Worm (Caenorhabditis elegans) whole organism, mixed stage, embryonic: ENCODE results near the gene R07B7.12.

Experiments
- bed-3 ChIP-seq: fragments of 200-800 bp; sonication (Bioruptor generic); optimal IDR thresholded peaks from 3 replicates; lab custom pipeline; 2018; ENCODE audit warnings: mild to moderate bottlenecking, missing genetic modification characterization, moderate library complexity, missing compliant biosample characterization
- blmp-1 ChIP-seq: fragments of 150-350 bp; optimal IDR thresholded peaks from 2 replicates; lab custom pipeline; 2014; ENCODE audit warnings: missing biosample characterization, missing genetic modification characterization
- ceh-39 ChIP-seq: fragments of 150-350 bp; optimal IDR thresholded peaks from 2 replicates; lab custom pipeline; 2014; ENCODE audit warnings: missing biosample characterization, missing genetic modification characterization
- ceh-43 ChIP-seq: fragments of 200-800 bp; sonication (Bioruptor generic); optimal IDR thresholded peaks from 2 replicates; lab custom pipeline; 2018; ENCODE audit warnings: mild to moderate bottlenecking, missing genetic modification characterization, moderate library complexity, missing compliant biosample characterization
- ceh-83 ChIP-seq: fragments of 200-800 bp; sonication (Bioruptor generic); optimal IDR thresholded peaks from 2 replicates; lab custom pipeline; 2018; ENCODE audit warnings: mild to moderate bottlenecking, missing genetic modification characterization, missing compliant biosample characterization
- ces-1 ChIP-seq: fragments of 150-350 bp; optimal IDR thresholded peaks from 2 replicates; lab custom pipeline; 2014; ENCODE audit warnings: missing biosample characterization, missing genetic modification reagents, missing genetic modification characterization
- cnd-1 ChIP-seq: fragments of 200-800 bp; sonication (Bioruptor generic); optimal IDR thresholded peaks from 2 replicates; lab custom pipeline; 2018; ENCODE audit warnings: mild to moderate bottlenecking, missing genetic modification characterization, missing compliant biosample characterization
- drap-1 ChIP-seq: fragments of 200-800 bp; sonication (Bioruptor generic); optimal IDR thresholded peaks from 3 replicates; lab custom pipeline; 2018; ENCODE audit warnings: mild to moderate bottlenecking, missing genetic modification characterization, missing compliant biosample characterization
- elt-1 ChIP-seq: sonication (generic microtip); optimal IDR thresholded peaks from 2 replicates; lab custom pipeline; 2017; ENCODE audit warnings: missing genetic modification characterization, mild to moderate bottlenecking, missing compliant biosample characterization, antibody characterized with exemption, moderate library complexity, borderline replicate concordance; ENCODE audit not compliant: insufficient read depth
- elt-3 ChIP-seq: fragments of 150-350 bp; optimal IDR thresholded peaks from 2 replicates; lab custom pipeline; 2014; ENCODE audit warnings: missing biosample characterization, missing genetic modification characterization
- flh-1 ChIP-seq: fragments of 200-800 bp; sonication (Bioruptor generic); optimal IDR thresholded peaks from 2 replicates; lab custom pipeline; 2018; ENCODE audit warnings: mild to moderate bottlenecking, missing genetic modification characterization, moderate library complexity, missing compliant biosample characterization
- ham-2 ChIP-seq: fragments of 200-800 bp; sonication (Bioruptor generic); optimal IDR thresholded peaks from 2 replicates; lab custom pipeline; 2018; ENCODE audit warnings: mild to moderate bottlenecking, missing genetic modification characterization, missing compliant biosample characterization
- hlh-1 ChIP-seq: fragments of 150-350 bp; optimal IDR thresholded peaks from 2 replicates; lab custom pipeline; 2014; ENCODE audit warnings: missing biosample characterization, missing genetic modification reagents, missing genetic modification characterization
- lin-13 ChIP-seq: fragments of 150-350 bp; optimal IDR thresholded peaks from 2 replicates; lab custom pipeline; 2014; ENCODE audit warnings: missing biosample characterization, missing genetic modification characterization
- lin-32 ChIP-seq: fragments of 200-800 bp; sonication (Bioruptor generic); optimal IDR thresholded peaks from 2 replicates; lab custom pipeline; 2018; ENCODE audit warnings: mild to moderate bottlenecking, missing genetic modification characterization, missing compliant biosample characterization
- lsy-2 ChIP-seq: fragments of 150-350 bp; optimal IDR thresholded peaks from 2 replicates; lab custom pipeline; 2014; ENCODE audit warnings: missing biosample characterization, missing genetic modification characterization
- mab-5 ChIP-seq: fragments of 150-350 bp; optimal IDR thresholded peaks from 2 replicates; lab custom pipeline; 2014; ENCODE audit warnings: missing biosample characterization, missing genetic modification characterization
- mls-2 ChIP-seq: sonication (generic microtip); optimal IDR thresholded peaks from 2 replicates; lab custom pipeline; 2016; ENCODE audit warnings: mild to moderate bottlenecking, missing genetic modification characterization, moderate library complexity, missing compliant biosample characterization
- nhr-12 ChIP-seq: fragments of 150-350 bp; optimal IDR thresholded peaks from 2 replicates; lab custom pipeline; 2014; ENCODE audit warnings: missing biosample characterization, missing genetic modification characterization
- nhr-2 ChIP-seq: fragments of 150-350 bp; optimal IDR thresholded peaks from 2 replicates; lab custom pipeline; 2014; ENCODE audit warnings: missing biosample characterization, missing genetic modification characterization
- nhr-237 ChIP-seq: fragments of 150-350 bp; optimal IDR thresholded peaks from 2 replicates; lab custom pipeline; 2014; ENCODE audit warnings: missing biosample characterization, missing genetic modification characterization
- pha-4 ChIP-seq: fragments of 150-350 bp; optimal IDR thresholded peaks from 2 replicates; lab custom pipeline; 2018; ENCODE audit warnings: missing biosample characterization, missing genetic modification reagents, missing genetic modification characterization
- sem-2 ChIP-seq: fragments of 200-800 bp; sonication (Bioruptor generic); optimal IDR thresholded peaks from 2 replicates; lab custom pipeline; 2018; ENCODE audit warnings: mild to moderate bottlenecking, missing genetic modification characterization, missing compliant biosample characterization
- snpc-4 ChIP-seq: fragments of 150-350 bp; optimal IDR thresholded peaks from 2 replicates; lab custom pipeline; 2014; ENCODE audit warnings: missing biosample characterization, missing genetic modification characterization
- sptf-1 ChIP-seq: sonication (generic microtip); optimal IDR thresholded peaks from 2 replicates; lab custom pipeline; 2017; ENCODE audit warnings: mild to moderate bottlenecking, missing genetic modification characterization, moderate library complexity, missing compliant biosample characterization
- unc-120 ChIP-seq: sonication (generic microtip); optimal IDR thresholded peaks from 2 replicates; lab custom pipeline; 2017; ENCODE audit warnings: missing genetic modification characterization, missing compliant biosample characterization; ENCODE audit not compliant: poor library complexity, severe bottlenecking
- unc-39 ChIP-seq: fragments of 150-350 bp; optimal IDR thresholded peaks from 2 replicates; lab custom pipeline; 2014; ENCODE audit warnings: missing biosample characterization, missing genetic modification characterization
- unc-62 ChIP-seq: fragments of 150-350 bp; optimal IDR thresholded peaks from 2 replicates; lab custom pipeline; 2014; ENCODE audit warnings: missing biosample characterization, missing genetic modification reagents, missing genetic modification characterization
- zip-8 ChIP-seq: fragments of 150-350 bp; optimal IDR thresholded peaks from 2 replicates; lab custom pipeline; 2014; ENCODE audit warnings: missing biosample characterization, missing genetic modification characterization
- ztf-11 ChIP-seq: fragments of 150-350 bp; optimal IDR thresholded peaks from 2 replicates; lab custom pipeline; 2014; ENCODE audit warnings: missing biosample characterization, missing genetic modification characterization

The R07B7.12 gene

DNA sequence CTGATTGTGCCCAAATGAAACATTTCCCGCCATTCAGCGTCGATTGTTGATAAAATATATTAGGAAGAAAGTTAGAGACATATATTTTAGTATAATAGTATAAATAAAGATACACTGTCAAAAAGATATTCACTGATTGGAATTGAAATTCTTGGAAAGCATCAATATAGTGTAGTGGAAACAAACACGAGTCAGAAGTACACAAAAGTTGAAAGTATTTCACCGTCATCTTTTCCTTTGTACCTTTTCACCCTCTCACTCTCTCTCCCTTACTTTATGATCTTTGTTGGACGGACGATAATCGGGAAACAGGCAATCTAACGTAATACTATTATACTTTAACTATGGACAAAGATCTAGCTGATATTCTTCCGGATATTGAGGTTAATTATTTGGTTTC, 5.2 kb downstream of the R07B7.12 start, which contains the start of gene nhr-208:
TSS of gene nhr-208 (plus strand) at position 288 of the 400 bp plus-strand sequence.
- TF ChIP-seq elt-1 (tag; lab: Kevin White, UChicago) (peak; percentile 42), mls-2 (no peak), elt-3 (tag; lab: Kevin White, UChicago) (no peak), lin-13 (tag; lab: Kevin White, UChicago) (no peak)
- TF ChIP-seq, all 35 proteins: peak for 1

DNA sequence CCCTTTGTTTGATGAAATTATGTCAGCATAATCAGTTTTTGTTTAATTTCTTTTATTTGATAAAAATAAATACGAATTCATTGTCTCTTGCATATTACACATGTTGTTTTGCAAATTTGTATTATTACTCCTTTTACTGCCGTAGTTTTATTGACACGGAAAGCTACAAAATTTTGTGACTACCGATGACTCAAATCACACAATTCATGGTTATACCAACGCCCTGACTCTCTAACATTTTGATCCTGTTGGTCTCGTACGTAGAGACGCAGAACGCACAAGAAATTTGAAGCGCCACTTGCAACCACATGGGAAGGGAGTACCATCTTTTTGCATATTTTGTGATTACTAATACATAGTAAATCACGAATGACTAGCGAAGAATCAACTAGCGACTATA, 7.0 kb downstream of the R07B7.12 start, which contains the start of gene nhr-207:
TSS of gene nhr-207 (plus strand) at position 282 of the 400 bp plus-strand sequence.
- TF ChIP-seq flh-1 (GFP tag; lab: Kevin White, UChicago) = no peak
- no peak for TF ChIP-seq drap-1 (GFP tag; lab: Kevin White, UChicago)
- TF ChIP-seq ces-1 (GFP tag; lab: Kevin White, UChicago) = peak; percentile 28
- no peak for TF ChIP-seq elt-3 (tag; lab: Kevin White, UChicago)

ce11 chrV:12098123-12098522, 9.2 kb downstream of the R07B7.12 start, which contains the start of gene nhr-209:
Gene nhr-209, plus strand, starts transcription at chrV:12098149.
- TF ChIP-seq snpc-4 (tag; lab: Kevin White, UChicago) (no peak), ham-2 (no peak), ztf-11 (tag; lab: Kevin White, UChicago) (no peak), flh-1 (GFP tag; lab: Kevin White, UChicago) (no peak), unc-39 (tag; lab: Kevin White, UChicago) (no peak), nhr-12 (no peak), nhr-2 (tag; lab: Kevin White, UChicago) (no peak), sptf-1 (tag; lab: Kevin White, UChicago) (no peak), unc-120 (tag; lab: Kevin White, UChicago) (no peak), blmp-1 (no peak), bed-3 (GFP tag; lab: Kevin White, UChicago) (no peak), lin-13 (tag; lab: Kevin White, UChicago) (no peak), lin-32 (GFP tag; lab: Kevin White, UChicago) (no peak), ceh-39 (tag; lab: Kevin White, UChicago) (no peak), mab-5 (tag; lab: Kevin White, UChicago) (no peak), nhr-237 (tag; lab: Kevin White, UChicago) (no peak), ceh-83 (GFP tag; lab: Kevin White, UChicago) (no peak), zip-8 (tag; lab: Kevin White, UChicago) (no peak), hlh-1 (tag; lab: Kevin White, UChicago) (no peak), sem-2 (GFP tag; lab: Kevin White, UChicago) (no peak)

- TF ChIP-seq lsy-2 (no peak), nhr-237 (tag; lab: Kevin White, UChicago) (peak; percentile 27), elt-1 (tag; lab: Kevin White, UChicago) (no peak)
Observed at ce11 chrV:12100794-12101343, 12.0 kb downstream of the R07B7.12 start, which contains the start of gene nhr-154. Gene nhr-154, plus strand, starts transcription at chrV:12101293.

DNA sequence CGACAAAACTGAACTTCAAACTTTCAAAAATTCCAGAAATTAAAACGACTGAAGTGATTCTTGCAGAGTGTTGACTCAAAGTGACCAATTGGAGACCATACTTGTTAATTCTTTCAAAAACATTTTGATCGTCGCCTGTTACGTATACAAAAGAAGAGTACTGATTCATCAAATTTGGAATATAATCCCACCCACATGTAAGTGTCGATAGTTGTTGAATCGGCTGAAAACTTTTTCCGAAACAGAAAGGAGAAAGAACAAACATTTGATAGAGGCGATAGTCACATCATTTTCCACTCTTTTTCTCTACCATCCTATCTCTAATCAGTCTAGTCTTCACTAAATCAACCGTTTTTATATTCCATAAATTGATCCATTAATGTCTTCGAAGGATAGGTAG, 15.0 kb downstream of the R07B7.12 start, which contains the start of gene nhr-153:
TSS of gene nhr-153 (plus strand) at position 301 of the 400 bp plus-strand sequence.
- TF ChIP-seq nhr-237 (tag; lab: Kevin White, UChicago) (no peak), cnd-1 (tag; lab: Kevin White, UChicago) (no peak), nhr-2 (tag; lab: Kevin White, UChicago) (no peak), unc-62 (no peak), mls-2 (no peak), nhr-12 (no peak), ces-1 (GFP tag; lab: Kevin White, UChicago) (no peak), lin-13 (tag; lab: Kevin White, UChicago) (no peak), unc-39 (tag; lab: Kevin White, UChicago) (no peak), ceh-43 (GFP tag; lab: Kevin White, UChicago) (no peak), pha-4 (tag; lab: Kevin White, UChicago) (no peak), hlh-1 (tag; lab: Kevin White, UChicago) (no peak), elt-1 (tag; lab: Kevin White, UChicago) (no peak)
